Fruit fly (Drosophila melanogaster) whole organism, embryonic: ENCODE measurements around the gene CG31792.

Source experiments
- Atf3 ChIP-seq: fragments of 200-800 bp; sonication (Bioruptor generic); optimal IDR thresholded peaks from 3 replicates; lab custom pipeline; 2016; ENCODE audit warnings: missing biosample characterization, missing genetic modification characterization
- Blimp-1 ChIP-seq: fragments of 200-800 bp; sonication (Bioruptor generic); optimal IDR thresholded peaks from 3 replicates; lab custom pipeline; 2018; ENCODE audit warnings: missing biosample characterization, missing genetic modification characterization, mild to moderate bottlenecking, moderate library complexity, missing genetic modification reagents
- BtbVII ChIP-seq: fragments of 200-800 bp; sonication (Bioruptor generic); optimal IDR thresholded peaks from 3 replicates; lab custom pipeline; 2017; ENCODE audit warnings: missing biosample characterization, mild to moderate bottlenecking, missing genetic modification characterization
- C15 ChIP-seq: fragments of 200-800 bp; sonication (Bioruptor generic); IDR thresholded peaks from 3 replicates; pipeline ENCODE4 v1.3.6; 2022; ENCODE audit warnings: missing biosample characterization, missing genetic modification characterization
- CG13424 ChIP-seq: fragments of 200-800 bp; sonication (Bioruptor generic); optimal IDR thresholded peaks from 2 replicates; lab custom pipeline; 2019; ENCODE audit warnings: missing biosample characterization, mild to moderate bottlenecking, missing genetic modification characterization, moderate library complexity
- CG14050 ChIP-seq: fragments of 200-800 bp; sonication (Bioruptor generic); IDR thresholded peaks from 3 replicates; pipeline ENCODE4 v1.3.6; 2022; ENCODE audit warnings: missing biosample characterization, missing genetic modification characterization
- CG15269 ChIP-seq: fragments of 200-800 bp; sonication (Bioruptor generic); optimal IDR thresholded peaks from 2 replicates; lab custom pipeline; 2018; ENCODE audit warnings: missing biosample characterization, mild to moderate bottlenecking, missing genetic modification characterization, moderate library complexity
- CG1529 ChIP-seq: fragments of 200-800 bp; sonication (Bioruptor generic); optimal IDR thresholded peaks from 3 replicates; lab custom pipeline; 2018; ENCODE audit warnings: missing biosample characterization, missing genetic modification characterization
- CG18619 ChIP-seq: fragments of 200-800 bp; sonication (Bioruptor generic); optimal IDR thresholded peaks from 3 replicates; lab custom pipeline; 2017; ENCODE audit warnings: missing biosample characterization, mild to moderate bottlenecking, missing genetic modification characterization
- CG2889 ChIP-seq: fragments of 200-800 bp; sonication (Bioruptor generic); IDR thresholded peaks from 3 replicates; pipeline ENCODE4 v1.3.6; 2022; ENCODE audit warnings: missing biosample characterization, missing genetic modification characterization
- CG30403 ChIP-seq: fragments of 200-800 bp; sonication (Bioruptor generic); optimal IDR thresholded peaks from 3 replicates; lab custom pipeline; 2016; ENCODE audit warnings: missing biosample characterization, missing genetic modification characterization
- CG33557 ChIP-seq: fragments of 200-800 bp; sonication (Bioruptor generic); optimal IDR thresholded peaks from 2 replicates; lab custom pipeline; 2019; ENCODE audit warnings: missing biosample characterization, mild to moderate bottlenecking, missing genetic modification characterization, moderate library complexity
- CG34376 ChIP-seq: fragments of 200-800 bp; sonication (Bioruptor generic); optimal IDR thresholded peaks from 2 replicates; lab custom pipeline; 2018; ENCODE audit warnings: missing biosample characterization, mild to moderate bottlenecking, missing genetic modification characterization
- CG43689 ChIP-seq: fragments of 200-800 bp; sonication (Bioruptor generic); IDR thresholded peaks from 2 replicates; pipeline ENCODE4 v1.3.6; 2022; ENCODE audit warnings: missing biosample characterization, missing genetic modification characterization
- CG6683 ChIP-seq: fragments of 200-800 bp; sonication (Bioruptor generic); optimal IDR thresholded peaks from 2 replicates; lab custom pipeline; 2017; ENCODE audit warnings: missing biosample characterization, mild to moderate bottlenecking, missing genetic modification characterization, missing genetic modification reagents
- CG9215 ChIP-seq: fragments of 200-800 bp; sonication (Bioruptor generic); IDR thresholded peaks from 2 replicates; pipeline ENCODE4 v1.3.6; 2022; ENCODE audit warnings: missing biosample characterization, missing genetic modification characterization
- CG9797 ChIP-seq: fragments of 200-800 bp; sonication (Bioruptor generic); optimal IDR thresholded peaks from 3 replicates; lab custom pipeline; 2018; ENCODE audit warnings: missing biosample characterization, mild to moderate bottlenecking, missing genetic modification characterization
- Camta ChIP-seq: fragments of 200-800 bp; sonication (Bioruptor generic); optimal IDR thresholded peaks from 2 replicates; lab custom pipeline; 2016; ENCODE audit warnings: missing biosample characterization, missing genetic modification characterization
- Chrac-16 ChIP-seq: fragments of 200-800 bp; sonication (Bioruptor generic); optimal IDR thresholded peaks from 3 replicates; lab custom pipeline; 2016; ENCODE audit warnings: missing biosample characterization, missing genetic modification characterization
- Doc2 ChIP-seq: fragments of 200-800 bp; sonication (Bioruptor generic); IDR thresholded peaks from 2 replicates; pipeline ENCODE4 v1.3.6; 2022; ENCODE audit warnings: missing biosample characterization, missing genetic modification characterization
- Gsc ChIP-seq: fragments of 200-800 bp; sonication (Bioruptor generic); IDR thresholded peaks from 2 replicates; pipeline ENCODE4 v1.3.6; 2022; ENCODE audit warnings: missing biosample characterization, missing genetic modification characterization
- Hmr ChIP-seq: fragments of 200-800 bp; sonication (Bioruptor generic); optimal IDR thresholded peaks from 3 replicates; lab custom pipeline; 2017; ENCODE audit warnings: mild to moderate bottlenecking, missing biosample characterization, missing genetic modification reagents, missing genetic modification characterization
- Lim3 ChIP-seq: fragments of 200-800 bp; sonication (Bioruptor generic); IDR thresholded peaks from 2 replicates; pipeline ENCODE4 v1.3.6; 2022; ENCODE audit warnings: missing biosample characterization, missing genetic modification characterization
- Max ChIP-seq: fragments of 200-800 bp; sonication (Bioruptor generic); optimal IDR thresholded peaks from 2 replicates; lab custom pipeline; 2016; ENCODE audit warnings: missing biosample characterization, mild to moderate bottlenecking, missing genetic modification characterization
- Mrtf ChIP-seq: fragments of 200-800 bp; sonication (Bioruptor generic); IDR thresholded peaks from 3 replicates; pipeline ENCODE4 v1.3.6; 2022; ENCODE audit warnings: missing biosample characterization, missing genetic modification characterization
- Poxn ChIP-seq: fragments of 200-800 bp; sonication (Bioruptor generic); IDR thresholded peaks from 2 replicates; pipeline ENCODE4 v1.3.6; 2022; ENCODE audit warnings: missing biosample characterization, missing genetic modification characterization
- Spps ChIP-seq: fragments of 200-800 bp; sonication (Bioruptor generic); optimal IDR thresholded peaks from 2 replicates; lab custom pipeline; 2018; ENCODE audit warnings: missing biosample characterization, mild to moderate bottlenecking, missing genetic modification characterization
- Xrp1 ChIP-seq: fragments of 200-800 bp; sonication (Bioruptor generic); IDR thresholded peaks from 2 replicates; pipeline ENCODE4 v1.3.6; 2022; ENCODE audit warnings: missing biosample characterization, missing genetic modification characterization
- ac ChIP-seq: fragments of 200-800 bp; sonication (Bioruptor generic); optimal IDR thresholded peaks from 3 replicates; lab custom pipeline; 2017; ENCODE audit warnings: missing biosample characterization, mild to moderate bottlenecking, missing genetic modification characterization
- bab2 ChIP-seq: fragments of 200-800 bp; sonication (Bioruptor generic); optimal IDR thresholded peaks from 2 replicates; lab custom pipeline; 2016; ENCODE audit warnings: missing biosample characterization, missing genetic modification characterization
- chif ChIP-seq, 2 experiments: fragments of 200-800 bp; sonication (Bioruptor generic); optimal IDR thresholded peaks; 3 replicates each; lab custom pipeline; 2016; ENCODE audit warnings: missing biosample characterization in 2 of 2, missing genetic modification characterization in 2 of 2
- chinmo ChIP-seq: fragments of 200-800 bp; sonication (Bioruptor generic); IDR thresholded peaks from 4 replicates; pipeline ENCODE4 v1.3.6; 2022; ENCODE audit warnings: missing biosample characterization, missing genetic modification characterization; ENCODE audit not compliant: partially characterized antibody
- ems ChIP-seq: fragments of 200-800 bp; sonication (Bioruptor generic); optimal IDR thresholded peaks from 3 replicates; lab custom pipeline; 2016; ENCODE audit warnings: missing biosample characterization, missing genetic modification characterization
- gem ChIP-seq: fragments of 200-800 bp; sonication (Bioruptor generic); optimal IDR thresholded peaks from 2 replicates; lab custom pipeline; 2019; ENCODE audit warnings: missing biosample characterization, mild to moderate bottlenecking, missing genetic modification characterization, moderate library complexity
- gro ChIP-seq: fragments of 200-800 bp; sonication (Bioruptor generic); optimal IDR thresholded peaks from 2 replicates; lab custom pipeline; 2016; ENCODE audit warnings: missing biosample characterization, missing genetic modification characterization
- hkb ChIP-seq, 2 experiments: fragments of 200-800 bp in 1 of 2; fragments of >200 bp in 1 of 2; sonication (Bioruptor generic) in 1 of 2; IDR thresholded peaks in 1 of 2; optimal IDR thresholded peaks in 1 of 2; 2 replicates each; pipeline versions ENCODE4 v1.3.6 to Lab custom; 2017 to 2022; ENCODE audit warnings: missing biosample characterization in 1 of 2, missing genetic modification characterization in 1 of 2
- lab ChIP-seq: fragments of 200-800 bp; sonication (Bioruptor generic); optimal IDR thresholded peaks from 3 replicates; lab custom pipeline; 2017; ENCODE audit warnings: missing biosample characterization, missing genetic modification characterization, mild to moderate bottlenecking, moderate library complexity, missing genetic modification reagents
- lbe ChIP-seq: fragments of 200-800 bp; sonication (Bioruptor generic); optimal IDR thresholded peaks from 2 replicates; lab custom pipeline; 2016; ENCODE audit warnings: missing biosample characterization, mild to moderate bottlenecking, missing genetic modification characterization
- luna ChIP-seq: fragments of 200-800 bp; sonication (Bioruptor generic); optimal IDR thresholded peaks from 2 replicates; lab custom pipeline; 2016; ENCODE audit warnings: missing biosample characterization, missing genetic modification characterization
- org-1 ChIP-seq: fragments of 200-800 bp; sonication (Bioruptor generic); optimal IDR thresholded peaks from 2 replicates; lab custom pipeline; 2017; ENCODE audit warnings: missing biosample characterization, missing genetic modification characterization
- peb ChIP-seq: fragments of 200-800 bp; sonication (Bioruptor generic); IDR thresholded peaks from 2 replicates; pipeline ENCODE4 v1.3.6; 2022; ENCODE audit warnings: missing biosample characterization, missing genetic modification characterization
- ranshi ChIP-seq: fragments of 200-800 bp; sonication (Bioruptor generic); IDR thresholded peaks from 2 replicates; pipeline ENCODE4 v1.3.6; 2022; ENCODE audit warnings: missing biosample characterization, missing genetic modification characterization
- shn ChIP-seq: fragments of 200-800 bp; sonication (Bioruptor generic); optimal IDR thresholded peaks from 3 replicates; lab custom pipeline; 2016; ENCODE audit warnings: missing biosample characterization, missing genetic modification characterization
- sima ChIP-seq: fragments of 200-800 bp; sonication (Bioruptor generic); optimal IDR thresholded peaks from 2 replicates; lab custom pipeline; 2016; ENCODE audit warnings: missing biosample characterization, missing genetic modification characterization
- sna ChIP-seq: fragments of 200-800 bp; sonication (Bioruptor generic); IDR thresholded peaks from 2 replicates; pipeline ENCODE4 v1.3.6; 2022; ENCODE audit warnings: missing biosample characterization, missing genetic modification characterization; ENCODE audit not compliant: partially characterized antibody
- sug ChIP-seq: fragments of 200-800 bp; optimal IDR thresholded peaks from 2 replicates; lab custom pipeline; 2019; ENCODE audit warnings: missing biosample characterization, mild to moderate bottlenecking, missing genetic modification characterization, moderate library complexity
- tin ChIP-seq: fragments of 200-800 bp; sonication (Bioruptor generic); optimal IDR thresholded peaks from 3 replicates; lab custom pipeline; 2016; ENCODE audit warnings: missing biosample characterization, missing genetic modification characterization
- tx ChIP-seq: fragments of 200-800 bp; sonication (Bioruptor generic); optimal IDR thresholded peaks from 2 replicates; lab custom pipeline; 2016; ENCODE audit warnings: missing biosample characterization, missing genetic modification characterization
- yki ChIP-seq: fragments of >200 bp; optimal IDR thresholded peaks from 3 replicates; lab custom pipeline; 2018
- zf30C ChIP-seq: fragments of 200-800 bp; sonication (Bioruptor generic); optimal IDR thresholded peaks from 3 replicates; lab custom pipeline; 2018; ENCODE audit warnings: missing biosample characterization, mild to moderate bottlenecking, missing genetic modification characterization

CG31792 gene

DNA sequence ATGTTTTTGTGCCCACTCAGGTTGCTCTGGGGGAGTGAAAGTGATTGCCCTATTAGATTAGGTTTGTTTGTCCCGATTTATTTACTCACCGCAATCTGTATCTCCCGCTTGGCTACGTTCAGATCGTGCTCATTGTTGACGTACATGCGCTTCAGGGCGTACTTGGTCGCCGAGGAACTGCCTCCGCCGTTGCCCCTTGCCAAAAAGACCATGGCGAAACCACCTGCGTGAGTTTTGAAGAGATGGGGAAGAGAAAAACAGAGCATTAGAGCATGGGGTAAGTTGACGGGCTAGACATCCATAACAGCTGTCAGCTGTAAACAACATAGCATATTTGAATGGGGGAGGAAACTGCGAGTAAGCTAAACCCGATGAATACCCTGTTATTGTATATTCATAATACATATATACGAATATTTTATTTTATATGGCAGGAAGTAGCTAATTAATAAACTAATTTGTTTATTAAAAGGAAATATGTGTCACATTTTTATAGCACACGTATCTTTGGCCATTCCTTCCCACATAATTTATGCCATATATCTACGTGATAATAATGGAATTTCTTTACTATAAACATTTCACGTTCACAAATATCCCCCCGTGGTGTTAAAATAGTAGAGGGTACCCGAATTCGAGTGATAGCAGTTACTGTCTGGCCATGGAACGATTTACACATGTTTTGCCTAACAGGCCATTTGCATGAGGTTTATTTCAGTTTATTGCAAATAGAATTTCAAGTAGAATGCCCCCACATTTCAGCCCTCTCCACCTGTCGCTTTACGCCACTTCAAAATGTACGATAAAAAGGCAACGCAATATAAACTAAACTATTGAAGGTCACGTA, 31.7 kb upstream of the CG31792 start (continued):
- TF ChIP-seq tx (GFP tag; lab: Kevin White, UChicago) (no peak), bab2 (GFP tag; lab: Kevin White, UChicago) (no peak), Atf3 (GFP tag; lab: Kevin White, UChicago) (no peak), CG13424 (tag; lab: Kevin White, UChicago) (peak; percentile 31), ac (GFP tag; lab: Kevin White, UChicago) (no peak), Spps (tag; lab: Kevin White, UChicago) (no peak), zf30C (no peak), C15 (no peak), Gsc (GFP tag; lab: Robert Waterston, UW) (no peak), ranshi (GFP tag; lab: Robert Waterston, UW) (no peak), CG33557 (GFP tag; lab: Kevin White, UChicago) (no peak), shn (GFP tag; lab: Kevin White, UChicago) (no peak), gem (tag; lab: Kevin White, UChicago) (peak; percentile 64), CG2889 (GFP tag; lab: Robert Waterston, UW) (no peak), sug (tag; lab: Kevin White, UChicago) (no peak), chif (GFP tag; optimal IDR thresholded peaks at IDR 0.05; lab: Kevin White, UChicago) (no peak), CG9215 (GFP tag; lab: Robert Waterston, UW) (peak; percentile 5; the same call in 1 of the 2 replicates), CG43689 (GFP tag; lab: Robert Waterston, UW) (no peak; the same call in 1 of the 2 replicates), CG9797 (GFP tag; lab: Kevin White, UChicago) (no peak), BtbVII (peak; percentile 51), gro (GFP tag; lab: Kevin White, UChicago) (no peak), Lim3 (GFP tag; lab: Robert Waterston, UW) (no peak), luna (GFP tag; lab: Kevin White, UChicago) (no peak), sima (GFP tag; lab: Kevin White, UChicago) (no peak), ems (no peak), Mrtf (GFP tag; lab: Robert Waterston, UW) (no peak), Doc2 (GFP tag; lab: Robert Waterston, UW) (no peak), peb (GFP tag; lab: Robert Waterston, UW) (no peak), chinmo (peak; percentile 74; the same call in 1 of the 4 replicates), yki (lab: Kevin White, UChicago) (no peak), hkb (optimal IDR thresholded peaks at IDR 0.05; lab: Kevin White, UChicago) (no peak), hkb (GFP tag; IDR thresholded peaks at IDR 0.05; lab: Robert Waterston, UW) (0 out of 2 replicates have a peak, but pooled peaks have one; percentile 36), CG15269 (tag; lab: Kevin White, UChicago) (peak; percentile 54), Max (no peak), CG18619 (no peak), lbe (no peak), CG30403 (GFP tag; lab: Kevin White, UChicago) (no peak), CG34376 (GFP tag; lab: Kevin White, UChicago) (no peak), Blimp-1 (GFP tag; lab: Kevin White, UChicago) (no peak), Poxn (GFP tag; lab: Robert Waterston, UW) (no peak), Xrp1 (peak; percentile 36; the same call in 1 of the 2 replicates), CG6683 (no peak), org-1 (GFP tag; lab: Kevin White, UChicago) (no peak), Chrac-16 (no peak), CG14050 (no peak), sna (GFP tag; lab: Robert Waterston, UW) (no peak), lab (GFP tag; lab: Kevin White, UChicago) (peak; percentile 59), tin (no peak), CG1529 (GFP tag; lab: Kevin White, UChicago) (no peak), Camta (GFP tag; lab: Kevin White, UChicago) (no peak), Hmr (GFP tag; lab: Kevin White, UChicago) (peak; percentile 47)
